Fruit fly (Drosophila melanogaster) whole organism, embryonic: Measurements from ENCODE around the gene yps.

Experiments used
- al ChIP-seq: fragments of 200-800 bp; sonication (Bioruptor generic); IDR thresholded peaks from 2 replicates; pipeline ENCODE4 v1.3.6; 2022; ENCODE audit warnings: missing biosample characterization, missing genetic modification characterization
- psq ChIP-seq: fragments of 200-800 bp; sonication (Bioruptor generic); optimal IDR thresholded peaks from 2 replicates; lab custom pipeline; 2017; ENCODE audit warnings: missing biosample characterization, missing genetic modification characterization
- sna ChIP-seq: fragments of 200-800 bp; sonication (Bioruptor generic); IDR thresholded peaks from 2 replicates; pipeline ENCODE4 v1.3.6; 2022; ENCODE audit warnings: missing biosample characterization, missing genetic modification characterization; ENCODE audit not compliant: partially characterized antibody

dm6 chr3L:12101924-12102383 lies 23.0 kb downstream of the yps start:
- TF ChIP-seq al (GFP tag; lab: Robert Waterston, UW) (no peak), sna (GFP tag; lab: Robert Waterston, UW) (no peak), psq (GFP tag; lab: Kevin White, UChicago) (no peak)
